Fruit fly (Drosophila melanogaster) whole organism, embryonic: ENCODE measurements around the gene CG46460.

Source experiments
- Asciz ChIP-seq: fragments of 200-800 bp; sonication (Bioruptor generic); optimal IDR thresholded peaks from 2 replicates; lab custom pipeline; 2017; ENCODE audit warnings: missing biosample characterization, mild to moderate bottlenecking, missing genetic modification characterization, missing genetic modification reagents
- CG10209 ChIP-seq: fragments of 200-800 bp; sonication (Bioruptor generic); optimal IDR thresholded peaks from 3 replicates; lab custom pipeline; 2017; ENCODE audit warnings: missing biosample characterization, mild to moderate bottlenecking, missing genetic modification characterization, missing genetic modification reagents
- CG10431 ChIP-seq: fragments of 200-800 bp; sonication (Bioruptor generic); optimal IDR thresholded peaks from 3 replicates; lab custom pipeline; 2018; ENCODE audit warnings: missing biosample characterization, mild to moderate bottlenecking, missing genetic modification characterization
- CG11456 ChIP-seq: fragments of 200-800 bp; sonication (Bioruptor generic); IDR thresholded peaks from 3 replicates; pipeline ENCODE4 v1.3.6; 2022; ENCODE audit warnings: missing biosample characterization, missing genetic modification characterization
- CG12391 ChIP-seq: fragments of 200-800 bp; sonication (Bioruptor generic); optimal IDR thresholded peaks from 3 replicates; lab custom pipeline; 2018; ENCODE audit warnings: missing biosample characterization, mild to moderate bottlenecking, missing genetic modification characterization, moderate library complexity
- CG15011 ChIP-seq: fragments of 200-800 bp; sonication (Bioruptor generic); optimal IDR thresholded peaks from 3 replicates; lab custom pipeline; 2018; ENCODE audit warnings: missing biosample characterization, mild to moderate bottlenecking, missing genetic modification characterization
- CG1602 ChIP-seq: fragments of 200-800 bp; sonication (Bioruptor generic); optimal IDR thresholded peaks from 3 replicates; lab custom pipeline; 2016; ENCODE audit warnings: missing biosample characterization, missing genetic modification characterization
- CG17186 ChIP-seq: fragments of 200-800 bp; sonication (Bioruptor generic); optimal IDR thresholded peaks from 3 replicates; lab custom pipeline; 2017; ENCODE audit warnings: missing biosample characterization, missing genetic modification reagents, missing genetic modification characterization
- CG17568 ChIP-seq: fragments of 200-800 bp; sonication (Bioruptor generic); optimal IDR thresholded peaks from 2 replicates; lab custom pipeline; 2018; ENCODE audit warnings: missing biosample characterization, mild to moderate bottlenecking, missing genetic modification characterization, moderate library complexity
- CG17612 ChIP-seq: fragments of 200-800 bp; sonication (Bioruptor generic); IDR thresholded peaks from 2 replicates; pipeline ENCODE4 v1.3.6; 2022; ENCODE audit warnings: missing biosample characterization, missing genetic modification characterization
- CG17912 ChIP-seq: fragments of 200-800 bp; sonication (Bioruptor generic); optimal IDR thresholded peaks from 2 replicates; lab custom pipeline; 2018; ENCODE audit warnings: missing biosample characterization, mild to moderate bottlenecking, missing genetic modification characterization
- CG18599 ChIP-seq: fragments of 200-800 bp; sonication (Bioruptor generic); optimal IDR thresholded peaks from 3 replicates; lab custom pipeline; 2017; ENCODE audit warnings: missing biosample characterization, missing genetic modification characterization, mild to moderate bottlenecking, moderate library complexity, missing genetic modification reagents
- CG2129 ChIP-seq: fragments of 200-800 bp; sonication (Bioruptor generic); IDR thresholded peaks from 2 replicates; pipeline ENCODE4 v1.3.6; 2022; ENCODE audit warnings: missing biosample characterization, missing genetic modification characterization; ENCODE audit not compliant: partially characterized antibody
- CG2712 ChIP-seq: fragments of 200-800 bp; optimal IDR thresholded peaks from 3 replicates; lab custom pipeline; 2019; ENCODE audit warnings: missing biosample characterization, mild to moderate bottlenecking, missing genetic modification characterization, moderate library complexity
- CG31224 ChIP-seq: fragments of 200-800 bp; sonication (Bioruptor generic); IDR thresholded peaks from 2 replicates; pipeline ENCODE4 v1.3.6; 2022; ENCODE audit warnings: missing biosample characterization, missing genetic modification characterization
- CG3281 ChIP-seq: fragments of 200-800 bp; sonication (Bioruptor generic); optimal IDR thresholded peaks from 3 replicates; lab custom pipeline; 2017; ENCODE audit warnings: missing biosample characterization, mild to moderate bottlenecking, missing genetic modification characterization
- CG34376 ChIP-seq: fragments of 200-800 bp; sonication (Bioruptor generic); optimal IDR thresholded peaks from 2 replicates; lab custom pipeline; 2018; ENCODE audit warnings: missing biosample characterization, mild to moderate bottlenecking, missing genetic modification characterization
- CG7987 ChIP-seq: fragments of 200-800 bp; sonication (Bioruptor generic); optimal IDR thresholded peaks from 2 replicates; lab custom pipeline; 2018; ENCODE audit warnings: missing biosample characterization, mild to moderate bottlenecking, missing genetic modification characterization, moderate library complexity
- CG8281 ChIP-seq: fragments of 200-800 bp; sonication (Bioruptor generic); optimal IDR thresholded peaks from 2 replicates; lab custom pipeline; 2018; ENCODE audit warnings: missing biosample characterization, mild to moderate bottlenecking, missing genetic modification characterization, moderate library complexity
- CHES-1-like ChIP-seq: fragments of 200-800 bp; sonication (Bioruptor generic); optimal IDR thresholded peaks from 2 replicates; lab custom pipeline; 2016; ENCODE audit warnings: missing biosample characterization, missing genetic modification characterization
- CkIIα-i1 ChIP-seq: fragments of 200-800 bp; sonication (Bioruptor generic); IDR thresholded peaks from 2 replicates; pipeline ENCODE4 v1.3.6; 2022; ENCODE audit warnings: missing biosample characterization, missing genetic modification characterization
- Eip74EF ChIP-seq, 2 experiments: fragments of 200-800 bp in 1 of 2; fragments of >200 bp in 1 of 2; sonication (Bioruptor generic) in 1 of 2; optimal IDR thresholded peaks; 2 replicates each; lab custom pipeline; 2017 to 2019; ENCODE audit warnings: missing biosample characterization in 2 of 2, missing genetic modification characterization in 2 of 2, mild to moderate bottlenecking in 1 of 2, moderate library complexity in 1 of 2
- Fer3 ChIP-seq: fragments of 200-800 bp; sonication (Bioruptor generic); optimal IDR thresholded peaks from 2 replicates; lab custom pipeline; 2018; ENCODE audit warnings: missing biosample characterization, mild to moderate bottlenecking, missing genetic modification characterization, moderate library complexity
- HLHmδ ChIP-seq: fragments of 200-800 bp; sonication (Bioruptor generic); optimal IDR thresholded peaks from 2 replicates; lab custom pipeline; 2018; ENCODE audit warnings: missing biosample characterization, mild to moderate bottlenecking, missing genetic modification characterization, moderate library complexity
- Hand ChIP-seq: fragments of 200-800 bp; sonication (Bioruptor generic); optimal IDR thresholded peaks from 2 replicates; lab custom pipeline; 2017; ENCODE audit warnings: mild to moderate bottlenecking, missing biosample characterization, missing genetic modification reagents, missing genetic modification characterization
- Hsf ChIP-seq: fragments of 200-800 bp; sonication (Bioruptor generic); optimal IDR thresholded peaks from 3 replicates; lab custom pipeline; 2016; ENCODE audit warnings: missing biosample characterization, missing genetic modification characterization
- Lpt ChIP-seq: fragments of >200 bp; optimal IDR thresholded peaks from 2 replicates; lab custom pipeline; 2018; ENCODE audit warnings: missing biosample characterization, missing genetic modification characterization
- Meics ChIP-seq: fragments of 200-800 bp; sonication (Bioruptor generic); optimal IDR thresholded peaks from 2 replicates; lab custom pipeline; 2017; ENCODE audit warnings: missing biosample characterization, mild to moderate bottlenecking, missing genetic modification characterization
- NfI ChIP-seq: fragments of 200-800 bp; sonication (Bioruptor generic); optimal IDR thresholded peaks from 3 replicates; lab custom pipeline; 2018; ENCODE audit warnings: missing biosample characterization, mild to moderate bottlenecking, missing genetic modification characterization, moderate library complexity
- Side ChIP-seq: fragments of 200-800 bp; sonication (Bioruptor generic); optimal IDR thresholded peaks from 2 replicates; lab custom pipeline; 2016; ENCODE audit warnings: missing biosample characterization, missing genetic modification characterization
- ato ChIP-seq: fragments of 200-800 bp; sonication (Bioruptor generic); IDR thresholded peaks from 2 replicates; pipeline ENCODE4 v1.3.6; 2022; ENCODE audit warnings: missing biosample characterization, missing genetic modification characterization; ENCODE audit not compliant: partially characterized antibody
- crp ChIP-seq, 2 experiments: fragments of 200-800 bp; sonication (Bioruptor generic); optimal IDR thresholded peaks; 2 replicates in 1 of 2; 3 replicates in 1 of 2; lab custom pipeline; 2017; ENCODE audit warnings: missing biosample characterization in 2 of 2, missing genetic modification characterization in 2 of 2, mild to moderate bottlenecking in 1 of 2, moderate library complexity in 1 of 2
- esg ChIP-seq: fragments of 200-800 bp; sonication (Bioruptor generic); conservative IDR thresholded peaks from 2 replicates; pipeline ENCODE4 v1.3.6; 2022; ENCODE audit warnings: missing biosample characterization, missing genetic modification characterization
- ham ChIP-seq: fragments of 200-800 bp; sonication (Bioruptor generic); IDR thresholded peaks from 2 replicates; pipeline ENCODE4 v1.3.6; 2022; ENCODE audit warnings: missing biosample characterization, missing genetic modification characterization
- klu ChIP-seq: fragments of 200-800 bp; sonication (Bioruptor generic); IDR thresholded peaks from 2 replicates; pipeline ENCODE4 v1.3.6; 2022; ENCODE audit warnings: missing biosample characterization, missing genetic modification characterization
- kni ChIP-seq: fragments of 200-800 bp; sonication (Bioruptor generic); optimal IDR thresholded peaks from 3 replicates; lab custom pipeline; 2017; ENCODE audit warnings: mild to moderate bottlenecking, missing biosample characterization, missing genetic modification reagents, missing genetic modification characterization
- lilli ChIP-seq: fragments of 200-800 bp; sonication (Bioruptor generic); optimal IDR thresholded peaks from 3 replicates; lab custom pipeline; 2016; ENCODE audit warnings: missing biosample characterization, missing genetic modification characterization
- nerfin-2 ChIP-seq: fragments of 200-800 bp; sonication (Bioruptor generic); IDR thresholded peaks from 2 replicates; pipeline ENCODE4 v1.3.6; 2022; ENCODE audit warnings: missing biosample characterization, missing genetic modification characterization; ENCODE audit not compliant: partially characterized antibody
- nmo ChIP-seq: fragments of 200-800 bp; sonication (Bioruptor generic); optimal IDR thresholded peaks from 2 replicates; lab custom pipeline; 2018; ENCODE audit warnings: missing biosample characterization, mild to moderate bottlenecking, missing genetic modification characterization, moderate library complexity
- pan ChIP-seq, 4 experiments: fragments of >200 bp in 3 of 4; fragments of 200-800 bp in 1 of 4; sonication (Bioruptor generic) in 1 of 4; optimal IDR thresholded peaks in 3 of 4; IDR thresholded peaks in 1 of 4; 2 replicates each; pipeline versions ENCODE4 v1.3.6 to Lab custom; 2017 to 2022; ENCODE audit warnings: missing biosample characterization in 2 of 4, missing genetic modification characterization in 2 of 4, mixed read lengths in 1 of 4
- ranshi ChIP-seq: fragments of 200-800 bp; sonication (Bioruptor generic); IDR thresholded peaks from 2 replicates; pipeline ENCODE4 v1.3.6; 2022; ENCODE audit warnings: missing biosample characterization, missing genetic modification characterization
- run ChIP-seq: fragments of 200-800 bp; sonication (Bioruptor generic); optimal IDR thresholded peaks from 3 replicates; lab custom pipeline; 2018; ENCODE audit warnings: missing biosample characterization, mild to moderate bottlenecking, missing genetic modification characterization
- slp2 ChIP-seq: fragments of 200-800 bp; sonication (Bioruptor generic); optimal IDR thresholded peaks from 2 replicates; lab custom pipeline; 2016; ENCODE audit warnings: missing biosample characterization, missing genetic modification characterization
- tap ChIP-seq: fragments of 200-800 bp; optimal IDR thresholded peaks from 3 replicates; lab custom pipeline; 2019; ENCODE audit warnings: missing biosample characterization, mild to moderate bottlenecking, missing genetic modification characterization, moderate library complexity
- trem ChIP-seq: fragments of 200-800 bp; optimal IDR thresholded peaks from 3 replicates; lab custom pipeline; 2019; ENCODE audit warnings: missing biosample characterization, mild to moderate bottlenecking, missing genetic modification characterization, moderate library complexity
- twi ChIP-seq: fragments of 200-800 bp; optimal IDR thresholded peaks from 2 replicates; lab custom pipeline; 2019; ENCODE audit warnings: missing biosample characterization, mild to moderate bottlenecking, missing genetic modification characterization, moderate library complexity
- zf30C ChIP-seq: fragments of 200-800 bp; sonication (Bioruptor generic); optimal IDR thresholded peaks from 3 replicates; lab custom pipeline; 2018; ENCODE audit warnings: missing biosample characterization, mild to moderate bottlenecking, missing genetic modification characterization
- zfh1 ChIP-seq: fragments of 200-800 bp; sonication (Bioruptor generic); IDR thresholded peaks from 3 replicates; pipeline ENCODE4 v1.3.6; 2022; ENCODE audit warnings: missing biosample characterization, missing genetic modification characterization

The CG46460 gene

dm6 chr3L:4230357-4230901 lies 3.3 kb upstream of the CG46460 start (continued):
- peak; percentile 11 for TF ChIP-seq HLHmδ (GFP tag; lab: Kevin White, UChicago)
- no peak for TF ChIP-seq CkIIα-i1 (GFP tag; lab: Robert Waterston, UW)
- peak; percentile 76 for TF ChIP-seq CG11456
- peak; percentile 82 for TF ChIP-seq ranshi
- peak; percentile 45; the same call in 1 of the 2 replicates for TF ChIP-seq CG31224 (GFP tag; lab: Robert Waterston, UW)
- peak; percentile 94 for TF ChIP-seq Side (GFP tag; lab: Kevin White, UChicago)
- TF ChIP-seq nerfin-2, result no peak
- TF ChIP-seq trem (tag; lab: Kevin White, UChicago), result peak; percentile 93
- peak; percentile 99 for TF ChIP-seq zf30C
- peak; percentile 57 for TF ChIP-seq Hand (GFP tag; lab: Kevin White, UChicago)
- peak; percentile 87 for TF ChIP-seq CG17568 (GFP tag; lab: Kevin White, UChicago)
- peak; percentile 89 for TF ChIP-seq CG10431 (GFP tag; lab: Kevin White, UChicago)
- TF ChIP-seq CG8281 (tag; lab: Kevin White, UChicago), result peak; percentile 79
- peak; percentile 97 for TF ChIP-seq nmo (GFP tag; lab: Kevin White, UChicago)
- TF ChIP-seq twi, result peak; percentile 90
- TF ChIP-seq ham (GFP tag; lab: Robert Waterston, UW), result no peak
- TF ChIP-seq CG12391, result peak; percentile 96
- TF ChIP-seq CG2712, result peak; percentile 98
- peak in 1 of 2 experiments; percentile 66 for TF ChIP-seq crp (GFP tag; optimal IDR thresholded peaks at IDR 0.05; lab: Kevin White, UChicago)
- TF ChIP-seq CG17612, result peak; percentile 40; the same call in 1 of the 2 replicates
- peak; percentile 93 for TF ChIP-seq kni (GFP tag; lab: Kevin White, UChicago)
- TF ChIP-seq CG34376 (GFP tag; lab: Kevin White, UChicago), result peak; percentile 26
- TF ChIP-seq klu (GFP tag; lab: Robert Waterston, UW), result peak; percentile 69
- TF ChIP-seq pan (optimal IDR thresholded peaks at IDR 0.05; lab: Kevin White, UChicago), result no peak
- peak in 1 of 2 experiments; percentile 82 for TF ChIP-seq pan (GFP tag; optimal IDR thresholded peaks at IDR 0.05 in 1 of 2, IDR thresholded peaks at IDR 0.05 in 1 of 2)
- peak; percentile 92 for TF ChIP-seq Asciz (GFP tag; lab: Kevin White, UChicago)
- TF ChIP-seq CG7987 (GFP tag; lab: Kevin White, UChicago), result peak; percentile 55
- TF ChIP-seq CG17186 (GFP tag; lab: Kevin White, UChicago), result peak; percentile 79
- peak; percentile 85 for TF ChIP-seq lilli (GFP tag; lab: Kevin White, UChicago)
- TF ChIP-seq Meics (GFP tag; lab: Kevin White, UChicago), result peak; percentile 67
- no peak for TF ChIP-seq Lpt (GFP tag; lab: Kevin White, UChicago)
- TF ChIP-seq CG18599 (GFP tag; lab: Kevin White, UChicago), result peak; percentile 80
- peak; percentile 58 for TF ChIP-seq CG3281 (GFP tag; lab: Kevin White, UChicago)
- TF ChIP-seq NfI, result peak; percentile 82
- TF ChIP-seq Eip74EF (GFP tag; optimal IDR thresholded peaks at IDR 0.05; lab: Kevin White, UChicago), result peak in 1 of 2 experiments; percentile 94
- TF ChIP-seq CHES-1-like (GFP tag; lab: Kevin White, UChicago), result peak; percentile 89
- peak; percentile 82 for TF ChIP-seq CG15011
- TF ChIP-seq CG17912 (GFP tag; lab: Kevin White, UChicago), result peak; percentile 35
- peak; percentile 85 for TF ChIP-seq run (tag; lab: Kevin White, UChicago)
- TF ChIP-seq tap (tag; lab: Kevin White, UChicago), result peak; percentile 93
- peak; percentile 80 for TF ChIP-seq Fer3
- TF ChIP-seq CG10209 (GFP tag; lab: Kevin White, UChicago), result peak; percentile 95
- TF ChIP-seq CG1602 (GFP tag; lab: Kevin White, UChicago), result peak; percentile 93
- no peak for TF ChIP-seq CG2129 (GFP tag; lab: Robert Waterston, UW)
- TF ChIP-seq slp2 (GFP tag; lab: Kevin White, UChicago), result peak; percentile 95
- TF ChIP-seq Hsf (GFP tag; lab: Kevin White, UChicago), result peak; percentile 95
- TF ChIP-seq zfh1 (GFP tag; lab: Robert Waterston, UW), result peak; percentile 95
- TF ChIP-seq esg (GFP tag; lab: Robert Waterston, UW), result peak; percentile 89
- no peak for TF ChIP-seq ato (GFP tag; lab: Robert Waterston, UW)
